In genomic region chr3R:23760219-23761018, dm6 we compare ENCODE assay signal across 3 fruit fly cellular contexts.
A peak's percentile ranks its signal among the peaks of the same experiment; 100 is the strongest.
TF ChIP-seq lines count a peak whose summit lies in the region.

Gene SdhD (minus strand): TSS chr3R:23760600.

TF ChIP-seq in whole organism, adult, 20 proteins besides CTCF, POLR2A, EP300 and RAD21 (continued from another document):
- TF ChIP-seq CG1620 (GFP tag; optimal IDR thresholded peaks at IDR 0.05; lab: Kevin White, UChicago) (peak; percentile 60), CG11617 (GFP tag; optimal IDR thresholded peaks at IDR 0.05; lab: Kevin White, UChicago) (peak; percentile 37)

TF ChIP-seq in whole organism, embryonic, 481 proteins besides CTCF, POLR2A, EP300 and RAD21 (continued from another document and continues in another):
- TF ChIP-seq CG31365 (tag; optimal IDR thresholded peaks at IDR 0.05; lab: Kevin White, UChicago) = no peak
- TF ChIP-seq toy (GFP tag; IDR thresholded peaks at IDR 0.05; lab: Robert Waterston, UW) = no peak
- TF ChIP-seq slp2 (GFP tag; optimal IDR thresholded peaks at IDR 0.05; lab: Kevin White, UChicago) = no peak
- no peak for TF ChIP-seq Sox102F (GFP tag; optimal IDR thresholded peaks at IDR 0.05; lab: Kevin White, UChicago)
- no peak for TF ChIP-seq Oli (tag; optimal IDR thresholded peaks at IDR 0.05; lab: Kevin White, UChicago)
- no peak for TF ChIP-seq NFAT (GFP tag; IDR thresholded peaks at IDR 0.05; lab: Robert Waterston, UW)
- no peak for TF ChIP-seq CG1647 (GFP tag; optimal IDR thresholded peaks at IDR 0.05; lab: Kevin White, UChicago)
- no peak for TF ChIP-seq ro (GFP tag; IDR thresholded peaks at IDR 0.05; lab: Robert Waterston, UW)
- TF ChIP-seq repo (GFP tag; optimal IDR thresholded peaks at IDR 0.05; lab: Kevin White, UChicago) = peak; percentile 21
- TF ChIP-seq NfI (GFP tag; optimal IDR thresholded peaks at IDR 0.05; lab: Kevin White, UChicago) = no peak
- peak; percentile 25; the same call in 1 of the 3 replicates for TF ChIP-seq Dbx (GFP tag; IDR thresholded peaks at IDR 0.05; lab: Robert Waterston, UW)
- TF ChIP-seq psq (GFP tag; optimal IDR thresholded peaks at IDR 0.05; lab: Kevin White, UChicago) = no peak
- peak; percentile 40; the same call in 1 of the 2 replicates for TF ChIP-seq sob (GFP tag; IDR thresholded peaks at IDR 0.05; lab: Robert Waterston, UW)
- no peak for TF ChIP-seq CG5245 (GFP tag; optimal IDR thresholded peaks at IDR 0.05; lab: Kevin White, UChicago)
- peak; percentile 4 for TF ChIP-seq nmo (GFP tag; optimal IDR thresholded peaks at IDR 0.05; lab: Kevin White, UChicago)
- no peak for TF ChIP-seq CG15011 (GFP tag; optimal IDR thresholded peaks at IDR 0.05; lab: Kevin White, UChicago)
- no peak for TF ChIP-seq tio (GFP tag; optimal IDR thresholded peaks at IDR 0.05; lab: Kevin White, UChicago)
- no peak for TF ChIP-seq Atf3 (GFP tag; optimal IDR thresholded peaks at IDR 0.05; lab: Kevin White, UChicago)
- peak; percentile 85 for TF ChIP-seq CG1603 (tag; optimal IDR thresholded peaks at IDR 0.05; lab: Kevin White, UChicago)
- peak; percentile 10 for TF ChIP-seq grau (tag; optimal IDR thresholded peaks at IDR 0.05; lab: Kevin White, UChicago)
- TF ChIP-seq CG9215 (GFP tag; IDR thresholded peaks at IDR 0.05; lab: Robert Waterston, UW) = no peak
- peak; percentile 32 for TF ChIP-seq tin (GFP tag; optimal IDR thresholded peaks at IDR 0.05; lab: Kevin White, UChicago)
- no peak for TF ChIP-seq CHES-1-like (GFP tag; optimal IDR thresholded peaks at IDR 0.05; lab: Kevin White, UChicago)
- no peak for TF ChIP-seq ac (GFP tag; optimal IDR thresholded peaks at IDR 0.05; lab: Kevin White, UChicago)
- TF ChIP-seq CG15073 (GFP tag; optimal IDR thresholded peaks at IDR 0.05; lab: Kevin White, UChicago) = peak; percentile 99
- no peak for TF ChIP-seq gem (tag; optimal IDR thresholded peaks at IDR 0.05; lab: Kevin White, UChicago)
- peak; percentile 16; the same call in 1 of the 2 replicates for TF ChIP-seq Atf6 (GFP tag; IDR thresholded peaks at IDR 0.05; lab: Robert Waterston, UW)
- no peak for TF ChIP-seq CG17361 (GFP tag; IDR thresholded peaks at IDR 0.05; lab: Robert Waterston, UW)
- no peak for TF ChIP-seq TFAM (GFP tag; optimal IDR thresholded peaks at IDR 0.05; lab: Kevin White, UChicago)
- TF ChIP-seq CG7556 (GFP tag; optimal IDR thresholded peaks at IDR 0.05; lab: Kevin White, UChicago) = peak; percentile 19
- TF ChIP-seq corto (GFP tag; optimal IDR thresholded peaks at IDR 0.05; lab: Kevin White, UChicago) = no peak
- TF ChIP-seq Mrtf (GFP tag; IDR thresholded peaks at IDR 0.05; lab: Robert Waterston, UW) = no peak
- no peak for TF ChIP-seq CG5953 (GFP tag; IDR thresholded peaks at IDR 0.05; lab: Robert Waterston, UW)
- no peak for TF ChIP-seq CG18262 (tag; optimal IDR thresholded peaks at IDR 0.05; lab: Kevin White, UChicago)
- TF ChIP-seq gcm (GFP tag; optimal IDR thresholded peaks at IDR 0.05; lab: Kevin White, UChicago) = no peak
- TF ChIP-seq E2f2 (GFP tag; IDR thresholded peaks at IDR 0.05; lab: Robert Waterston, UW) = peak; percentile 30; the same call in 1 of the 2 replicates
- TF ChIP-seq NK7.1 (GFP tag; optimal IDR thresholded peaks at IDR 0.05; lab: Kevin White, UChicago) = no peak
- peak; percentile 3 for TF ChIP-seq CG7839 (tag; optimal IDR thresholded peaks at IDR 0.05; lab: Kevin White, UChicago)
- TF ChIP-seq CG12391 (tag; optimal IDR thresholded peaks at IDR 0.05; lab: Kevin White, UChicago) = peak; percentile 14
- TF ChIP-seq fd102C (GFP tag; optimal IDR thresholded peaks at IDR 0.05; lab: Kevin White, UChicago) = no peak
- TF ChIP-seq CG12219 (GFP tag; optimal IDR thresholded peaks at IDR 0.05; lab: Kevin White, UChicago) = no peak
- peak; percentile 31 for TF ChIP-seq CG3995 (GFP tag; optimal IDR thresholded peaks at IDR 0.05; lab: Kevin White, UChicago)
- no peak for TF ChIP-seq CG15601 (tag; optimal IDR thresholded peaks at IDR 0.05; lab: Kevin White, UChicago)
- peak; percentile 13 for TF ChIP-seq CG17385 (GFP tag; optimal IDR thresholded peaks at IDR 0.05; lab: Kevin White, UChicago)
- peak; percentile 35; the same call in 1 of the 2 replicates for TF ChIP-seq Rfx (GFP tag; IDR thresholded peaks at IDR 0.05; lab: Robert Waterston, UW)
- TF ChIP-seq GATAe (GFP tag; conservative IDR thresholded peaks at IDR 0.05; lab: Robert Waterston, UW) = no peak
- no peak for TF ChIP-seq fu2 (GFP tag; optimal IDR thresholded peaks at IDR 0.05; lab: Kevin White, UChicago)
- TF ChIP-seq CG4854 (GFP tag; optimal IDR thresholded peaks at IDR 0.05; lab: Kevin White, UChicago) = no peak
- peak; percentile 63; the same call in 2 of the 3 replicates for TF ChIP-seq CG34224 (GFP tag; IDR thresholded peaks at IDR 0.05; lab: Robert Waterston, UW; ENCODE audit: partially characterized antibody)
- no peak for TF ChIP-seq CG2129 (GFP tag; IDR thresholded peaks at IDR 0.05; lab: Robert Waterston, UW; ENCODE audit: partially characterized antibody)
- TF ChIP-seq sr (GFP tag; IDR thresholded peaks at IDR 0.05; lab: Robert Waterston, UW) = no peak
- no peak for TF ChIP-seq insv (GFP tag; optimal IDR thresholded peaks at IDR 0.05; lab: Kevin White, UChicago)
- no peak for TF ChIP-seq gt (GFP tag; IDR thresholded peaks at IDR 0.05; lab: Robert Waterston, UW)
- no peak for TF ChIP-seq nerfin-1 (tag; optimal IDR thresholded peaks at IDR 0.05; lab: Kevin White, UChicago)
- peak; percentile 47 for TF ChIP-seq her (GFP tag; optimal IDR thresholded peaks at IDR 0.05; lab: Kevin White, UChicago)
- TF ChIP-seq CG13296 (GFP tag; optimal IDR thresholded peaks at IDR 0.05; lab: Kevin White, UChicago) = peak; percentile 15
- TF ChIP-seq pfk (GFP tag; optimal IDR thresholded peaks at IDR 0.05; lab: Kevin White, UChicago) = no peak
- no peak for TF ChIP-seq CG31388 (GFP tag; optimal IDR thresholded peaks at IDR 0.05; lab: Kevin White, UChicago)
- TF ChIP-seq CG1832 (GFP tag; optimal IDR thresholded peaks at IDR 0.05; lab: Kevin White, UChicago) = no peak
- TF ChIP-seq run (tag; optimal IDR thresholded peaks at IDR 0.05; lab: Kevin White, UChicago) = no peak
- TF ChIP-seq nom (GFP tag; optimal IDR thresholded peaks at IDR 0.05; lab: Kevin White, UChicago) = no peak
- TF ChIP-seq CG16863 (GFP tag; optimal IDR thresholded peaks at IDR 0.05; lab: Kevin White, UChicago) = no peak
- TF ChIP-seq CG6683 (GFP tag; optimal IDR thresholded peaks at IDR 0.05; lab: Kevin White, UChicago) = no peak
- TF ChIP-seq dysf (GFP tag; IDR thresholded peaks at IDR 0.05; lab: Robert Waterston, UW) = no peak
- TF ChIP-seq Ravus (GFP tag; IDR thresholded peaks at IDR 0.05; lab: Robert Waterston, UW) = no peak
- no peak for TF ChIP-seq Stat92E (GFP tag; optimal IDR thresholded peaks at IDR 0.05; lab: Kevin White, UChicago)
- TF ChIP-seq CG10366 (GFP tag; IDR thresholded peaks at IDR 0.05; lab: Robert Waterston, UW) = no peak

TF ChIP-seq in whole organism, prepupa, 60 proteins besides CTCF, POLR2A, EP300 and RAD21 (continued from another document):
- TF ChIP-seq Smox (GFP tag; optimal IDR thresholded peaks at IDR 0.05; lab: Kevin White, UChicago) (peak; percentile 20), lz (GFP tag; optimal IDR thresholded peaks at IDR 0.05; lab: Kevin White, UChicago) (peak; percentile 24), dac (GFP tag; optimal IDR thresholded peaks at IDR 0.05; lab: Kevin White, UChicago) (no peak), CG32006 (GFP tag; optimal IDR thresholded peaks at IDR 0.05; lab: Kevin White, UChicago) (no peak), Eip78C (GFP tag; lab: Kevin White, UChicago) (peak; percentile 75), Hr4 (GFP tag; optimal IDR thresholded peaks at IDR 0.05; lab: Kevin White, UChicago) (peak; percentile 28), Sox14 (GFP tag; optimal IDR thresholded peaks at IDR 0.05; lab: Kevin White, UChicago) (peak; percentile 10), achi (GFP tag; optimal IDR thresholded peaks at IDR 0.05; lab: Kevin White, UChicago) (peak; percentile 23), CG3919 (GFP tag; optimal IDR thresholded peaks at IDR 0.05; lab: Kevin White, UChicago) (peak; percentile 47), CG8119 (GFP tag; IDR thresholded peaks at IDR 0.05; lab: Robert Waterston, UW) (no peak), OdsH (GFP tag; optimal IDR thresholded peaks at IDR 0.05; lab: Kevin White, UChicago) (no peak)
